Fruit fly (Drosophila melanogaster): Measurements from ENCODE around the gene CG7368.

Gene CG7368

dm6 chr3L:11552996-11553671 is 43.9 kb upstream of the CG7368 start (continued):
- 0 out of 3 replicates have a peak, but pooled peaks have one; percentile 6 for TF ChIP-seq Optix (GFP tag; IDR thresholded peaks at IDR 0.05)
- no peak for TF ChIP-seq CG7963 (GFP tag; IDR thresholded peaks at IDR 0.05; ENCODE audit: partially characterized antibody)
- no peak for TF ChIP-seq shn (GFP tag; optimal IDR thresholded peaks at IDR 0.05)
- TF ChIP-seq ttk (GFP tag; IDR thresholded peaks at IDR 0.05) = no peak
- TF ChIP-seq bsh (GFP tag; optimal IDR thresholded peaks at IDR 0.05) = peak in 1 of 2 experiments; percentile 79
- no peak for TF ChIP-seq esg (GFP tag; conservative IDR thresholded peaks at IDR 0.05)
- no peak for TF ChIP-seq cas (GFP tag; IDR thresholded peaks at IDR 0.05)
- no peak for TF ChIP-seq CG3847 (GFP tag; IDR thresholded peaks at IDR 0.05)
- TF ChIP-seq CG15269 (tag; optimal IDR thresholded peaks at IDR 0.05) = peak; percentile 49
- peak; percentile 71 for TF ChIP-seq CG3838 (GFP tag; optimal IDR thresholded peaks at IDR 0.05)
- TF ChIP-seq CHES-1-like (GFP tag; optimal IDR thresholded peaks at IDR 0.05) = peak; percentile 8
- TF ChIP-seq CG13296 (GFP tag; optimal IDR thresholded peaks at IDR 0.05) = peak; percentile 44
- TF ChIP-seq Rfx (GFP tag; IDR thresholded peaks at IDR 0.05) = peak; percentile 39; the same call in 1 of the 2 replicates
- TF ChIP-seq Ets97D (GFP tag; optimal IDR thresholded peaks at IDR 0.05) = no peak
- TF ChIP-seq Lhr (GFP tag; optimal IDR thresholded peaks at IDR 0.05) = no peak
- TF ChIP-seq tio (GFP tag; optimal IDR thresholded peaks at IDR 0.05) = no peak
- TF ChIP-seq CG6765 (GFP tag; optimal IDR thresholded peaks at IDR 0.05) = peak; percentile 48
- TF ChIP-seq CG32767 (GFP tag; IDR thresholded peaks at IDR 0.05) = peak; percentile 32; the same call in 1 of the 2 replicates
- TF ChIP-seq CG1024 (GFP tag; IDR thresholded peaks at IDR 0.05) = 0 out of 2 replicates have a peak, but pooled peaks have one; percentile 6
- no peak for TF ChIP-seq CoRest (tag; optimal IDR thresholded peaks at IDR 0.05)
- no peak for TF ChIP-seq CG32772 (GFP tag; IDR thresholded peaks at IDR 0.05)
- no peak for TF ChIP-seq Lim3 (GFP tag; IDR thresholded peaks at IDR 0.05)
- TF ChIP-seq CG3163 (GFP tag; optimal IDR thresholded peaks at IDR 0.05) = peak; percentile 59
- TF ChIP-seq Dip2 (GFP tag; IDR thresholded peaks at IDR 0.05) = no peak
- peak; percentile 85; the same call in 1 of the 2 replicates for TF ChIP-seq vvl (GFP tag; IDR thresholded peaks at IDR 0.05)
- no peak for TF ChIP-seq Sox102F (GFP tag; optimal IDR thresholded peaks at IDR 0.05)
- peak; percentile 19; the same call in 1 of the 2 replicates for TF ChIP-seq CG9932 (GFP tag; IDR thresholded peaks at IDR 0.05)
- TF ChIP-seq CG1792 (GFP tag; optimal IDR thresholded peaks at IDR 0.05) = no peak
- TF ChIP-seq CG12942 (GFP tag; optimal IDR thresholded peaks at IDR 0.05) = no peak
- TF ChIP-seq BEAF-32 (GFP tag; optimal IDR thresholded peaks at IDR 0.05) = no peak
- TF ChIP-seq Sry-δ (GFP tag; optimal IDR thresholded peaks at IDR 0.05) = no peak
- TF ChIP-seq sd (tag; optimal IDR thresholded peaks at IDR 0.05) = peak; percentile 57
- peak; percentile 47 for TF ChIP-seq Nf-YB (GFP tag; optimal IDR thresholded peaks at IDR 0.05)
- peak; percentile 86 for TF ChIP-seq HmgZ (tag; optimal IDR thresholded peaks at IDR 0.05)
- TF ChIP-seq gfzf (GFP tag; optimal IDR thresholded peaks at IDR 0.05) = no peak
- TF ChIP-seq fu2 (GFP tag; optimal IDR thresholded peaks at IDR 0.05) = no peak
- TF ChIP-seq B-H2 (GFP tag; optimal IDR thresholded peaks at IDR 0.05) = no peak
- TF ChIP-seq CG4854 (GFP tag; optimal IDR thresholded peaks at IDR 0.05) = no peak
- peak; percentile 36 for TF ChIP-seq CG18262 (tag; optimal IDR thresholded peaks at IDR 0.05)
- no peak for TF ChIP-seq sisA (GFP tag; IDR thresholded peaks at IDR 0.05)
- TF ChIP-seq Ada2b (GFP tag; IDR thresholded peaks at IDR 0.05) = no peak
- TF ChIP-seq abd-A (tag; optimal IDR thresholded peaks at IDR 0.05) = peak; percentile 88
- TF ChIP-seq cwo (GFP tag; optimal IDR thresholded peaks at IDR 0.05) = peak; percentile 43
- TF ChIP-seq nom (GFP tag; optimal IDR thresholded peaks at IDR 0.05) = peak; percentile 84
- TF ChIP-seq Dbx (GFP tag; IDR thresholded peaks at IDR 0.05) = 0 out of 3 replicates have a peak, but pooled peaks have one; percentile 38
- no peak for TF ChIP-seq CG10959 (GFP tag; IDR thresholded peaks at IDR 0.05)
- TF ChIP-seq nau (GFP tag; optimal IDR thresholded peaks at IDR 0.05) = peak; percentile 51
- no peak for TF ChIP-seq CG3065 (GFP tag; optimal IDR thresholded peaks at IDR 0.05)
- TF ChIP-seq CG12659 (GFP tag; optimal IDR thresholded peaks at IDR 0.05) = peak; percentile 5
- no peak for TF ChIP-seq Bteb2 (GFP tag; optimal IDR thresholded peaks at IDR 0.05)

All from whole organism, embryonic.